Worm (Caenorhabditis elegans) whole organism, midembryonic: ENCODE data around the gene sft-1.

Source experiments
- T22C8.4 ChIP-seq: fragments of 200-800 bp; sonication (Bioruptor generic); IDR thresholded peaks from 2 replicates; pipeline ENCODE4 v1.3.6; 2022; ENCODE audit warnings: missing genetic modification characterization, missing compliant biosample characterization
- cog-1 ChIP-seq: sonication (generic microtip); optimal IDR thresholded peaks from 2 replicates; lab custom pipeline; 2016; ENCODE audit warnings: missing genetic modification characterization, missing compliant biosample characterization
- klf-2 ChIP-seq: fragments of 200-800 bp; sonication (Bioruptor generic); conservative IDR thresholded peaks from 2 replicates; pipeline ENCODE4 v1.3.6; 2022; ENCODE audit warnings: missing genetic modification reagents, missing genetic modification characterization, missing compliant biosample characterization
- med-1 ChIP-seq: sonication (generic microtip); optimal IDR thresholded peaks from 2 replicates; lab custom pipeline; 2017; ENCODE audit warnings: missing genetic modification characterization, mild to moderate bottlenecking, missing compliant biosample characterization, antibody characterized with exemption, missing genetic modification reagents; ENCODE audit not compliant: insufficient read depth
- ref-1 ChIP-seq: fragments of 200-800 bp; sonication (Bioruptor generic); conservative IDR thresholded peaks from 2 replicates; pipeline ENCODE4 v1.3.6; 2022; ENCODE audit warnings: missing genetic modification reagents, missing genetic modification characterization, missing compliant biosample characterization
- ztf-23 ChIP-seq: fragments of 200-800 bp; sonication (Bioruptor generic); IDR thresholded peaks from 2 replicates; pipeline ENCODE4 v1.3.6; 2022; ENCODE audit warnings: missing genetic modification reagents, missing genetic modification characterization, missing compliant biosample characterization
- ztf-29 ChIP-seq: fragments of 200-800 bp; sonication (Bioruptor generic); IDR thresholded peaks from 2 replicates; pipeline ENCODE4 v1.3.6; 2022; ENCODE audit warnings: missing genetic modification reagents, missing genetic modification characterization, missing compliant biosample characterization

DNA sequence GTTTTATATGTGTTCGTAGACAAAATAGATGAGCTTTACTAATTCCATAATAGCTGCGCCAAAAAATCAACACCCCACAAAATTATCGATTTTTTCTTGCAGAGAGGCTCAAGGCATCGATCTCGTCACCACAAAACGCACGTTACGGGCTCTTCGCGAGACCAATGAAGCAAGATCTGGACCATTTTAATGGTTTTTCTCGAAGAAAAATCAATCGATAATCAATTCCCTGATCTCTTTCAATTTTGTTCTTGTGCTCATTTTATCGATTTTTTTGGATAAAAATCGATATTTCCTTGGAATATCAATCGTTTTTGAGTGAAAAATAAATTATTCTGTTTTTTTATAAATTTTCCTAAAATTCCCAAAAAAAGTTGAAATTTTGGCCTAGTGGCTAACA is 13.7 kb downstream of the sft-1 start:
- no peak for TF ChIP-seq ref-1 (GFP tag; lab: Robert Waterston, UW)
- no peak for TF ChIP-seq med-1 (GFP tag; lab: Kevin White, UChicago)
- TF ChIP-seq ztf-23: no peak
- no peak for TF ChIP-seq klf-2
- TF ChIP-seq cog-1: no peak
- TF ChIP-seq T22C8.4: peak; percentile 83
- TF ChIP-seq ztf-29: no peak
